Worm (Caenorhabditis elegans) whole organism, mixed stage, embryonic: ENCODE results near the gene nhl-2.

ENCODE experiments used
- M03D4.4 ChIP-seq: sonication (generic microtip); optimal IDR thresholded peaks from 2 replicates; lab custom pipeline; 2017; ENCODE audit warnings: mild to moderate bottlenecking, missing genetic modification characterization, missing compliant biosample characterization
- bed-3 ChIP-seq: fragments of 200-800 bp; sonication (Bioruptor generic); optimal IDR thresholded peaks from 3 replicates; lab custom pipeline; 2018; ENCODE audit warnings: mild to moderate bottlenecking, missing genetic modification characterization, moderate library complexity, missing compliant biosample characterization
- blmp-1 ChIP-seq: fragments of 150-350 bp; optimal IDR thresholded peaks from 2 replicates; lab custom pipeline; 2014; ENCODE audit warnings: missing biosample characterization, missing genetic modification characterization
- ceh-39 ChIP-seq: fragments of 150-350 bp; optimal IDR thresholded peaks from 2 replicates; lab custom pipeline; 2014; ENCODE audit warnings: missing biosample characterization, missing genetic modification characterization
- ceh-43 ChIP-seq: fragments of 200-800 bp; sonication (Bioruptor generic); optimal IDR thresholded peaks from 2 replicates; lab custom pipeline; 2018; ENCODE audit warnings: mild to moderate bottlenecking, missing genetic modification characterization, moderate library complexity, missing compliant biosample characterization
- ces-1 ChIP-seq: fragments of 150-350 bp; optimal IDR thresholded peaks from 2 replicates; lab custom pipeline; 2014; ENCODE audit warnings: missing biosample characterization, missing genetic modification reagents, missing genetic modification characterization
- cnd-1 ChIP-seq: fragments of 200-800 bp; sonication (Bioruptor generic); optimal IDR thresholded peaks from 2 replicates; lab custom pipeline; 2018; ENCODE audit warnings: mild to moderate bottlenecking, missing genetic modification characterization, missing compliant biosample characterization
- drap-1 ChIP-seq: fragments of 200-800 bp; sonication (Bioruptor generic); optimal IDR thresholded peaks from 3 replicates; lab custom pipeline; 2018; ENCODE audit warnings: mild to moderate bottlenecking, missing genetic modification characterization, missing compliant biosample characterization
- elt-1 ChIP-seq: sonication (generic microtip); optimal IDR thresholded peaks from 2 replicates; lab custom pipeline; 2017; ENCODE audit warnings: missing genetic modification characterization, mild to moderate bottlenecking, missing compliant biosample characterization, antibody characterized with exemption, moderate library complexity, borderline replicate concordance; ENCODE audit not compliant: insufficient read depth
- elt-3 ChIP-seq: fragments of 150-350 bp; optimal IDR thresholded peaks from 2 replicates; lab custom pipeline; 2014; ENCODE audit warnings: missing biosample characterization, missing genetic modification characterization
- flh-1 ChIP-seq: fragments of 200-800 bp; sonication (Bioruptor generic); optimal IDR thresholded peaks from 2 replicates; lab custom pipeline; 2018; ENCODE audit warnings: mild to moderate bottlenecking, missing genetic modification characterization, moderate library complexity, missing compliant biosample characterization
- ham-2 ChIP-seq: fragments of 200-800 bp; sonication (Bioruptor generic); optimal IDR thresholded peaks from 2 replicates; lab custom pipeline; 2018; ENCODE audit warnings: mild to moderate bottlenecking, missing genetic modification characterization, missing compliant biosample characterization
- lin-13 ChIP-seq: fragments of 150-350 bp; optimal IDR thresholded peaks from 2 replicates; lab custom pipeline; 2014; ENCODE audit warnings: missing biosample characterization, missing genetic modification characterization
- lin-32 ChIP-seq: fragments of 200-800 bp; sonication (Bioruptor generic); optimal IDR thresholded peaks from 2 replicates; lab custom pipeline; 2018; ENCODE audit warnings: mild to moderate bottlenecking, missing genetic modification characterization, missing compliant biosample characterization
- lsy-2 ChIP-seq: fragments of 150-350 bp; optimal IDR thresholded peaks from 2 replicates; lab custom pipeline; 2014; ENCODE audit warnings: missing biosample characterization, missing genetic modification characterization
- mab-5 ChIP-seq: fragments of 150-350 bp; optimal IDR thresholded peaks from 2 replicates; lab custom pipeline; 2014; ENCODE audit warnings: missing biosample characterization, missing genetic modification characterization
- mep-1 ChIP-seq: fragments of 150-350 bp; optimal IDR thresholded peaks from 2 replicates; lab custom pipeline; 2017; ENCODE audit warnings: missing biosample characterization, missing genetic modification reagents, missing genetic modification characterization, inconsistent platforms
- nhr-2 ChIP-seq: fragments of 150-350 bp; optimal IDR thresholded peaks from 2 replicates; lab custom pipeline; 2014; ENCODE audit warnings: missing biosample characterization, missing genetic modification characterization
- nhr-237 ChIP-seq: fragments of 150-350 bp; optimal IDR thresholded peaks from 2 replicates; lab custom pipeline; 2014; ENCODE audit warnings: missing biosample characterization, missing genetic modification characterization
- nhr-28 ChIP-seq: fragments of 150-350 bp; optimal IDR thresholded peaks from 2 replicates; lab custom pipeline; 2014; ENCODE audit warnings: missing biosample characterization, missing genetic modification characterization
- pha-4 ChIP-seq: fragments of 150-350 bp; optimal IDR thresholded peaks from 2 replicates; lab custom pipeline; 2018; ENCODE audit warnings: missing biosample characterization, missing genetic modification reagents, missing genetic modification characterization
- snpc-4 ChIP-seq: fragments of 150-350 bp; optimal IDR thresholded peaks from 2 replicates; lab custom pipeline; 2014; ENCODE audit warnings: missing biosample characterization, missing genetic modification characterization
- sptf-1 ChIP-seq: sonication (generic microtip); optimal IDR thresholded peaks from 2 replicates; lab custom pipeline; 2017; ENCODE audit warnings: mild to moderate bottlenecking, missing genetic modification characterization, moderate library complexity, missing compliant biosample characterization
- tbx-8 ChIP-seq: fragments of 200-800 bp; sonication (Bioruptor generic); optimal IDR thresholded peaks from 2 replicates; lab custom pipeline; 2018; ENCODE audit warnings: mild to moderate bottlenecking, missing genetic modification characterization, moderate library complexity, missing compliant biosample characterization
- unc-120 ChIP-seq: sonication (generic microtip); optimal IDR thresholded peaks from 2 replicates; lab custom pipeline; 2017; ENCODE audit warnings: missing genetic modification characterization, missing compliant biosample characterization; ENCODE audit not compliant: poor library complexity, severe bottlenecking
- unc-39 ChIP-seq: fragments of 150-350 bp; optimal IDR thresholded peaks from 2 replicates; lab custom pipeline; 2014; ENCODE audit warnings: missing biosample characterization, missing genetic modification characterization
- unc-62 ChIP-seq: fragments of 150-350 bp; optimal IDR thresholded peaks from 2 replicates; lab custom pipeline; 2014; ENCODE audit warnings: missing biosample characterization, missing genetic modification reagents, missing genetic modification characterization
- zip-8 ChIP-seq: fragments of 150-350 bp; optimal IDR thresholded peaks from 2 replicates; lab custom pipeline; 2014; ENCODE audit warnings: missing biosample characterization, missing genetic modification characterization
- ztf-11 ChIP-seq: fragments of 150-350 bp; optimal IDR thresholded peaks from 2 replicates; lab custom pipeline; 2014; ENCODE audit warnings: missing biosample characterization, missing genetic modification characterization

The nhl-2 gene

ce11 chrIII:4917960-4918712, 19.3 kb upstream of the nhl-2 start, which contains the start of gene rpb-8:
Gene rpb-8 (minus strand): TSS chrIII:4918008.
- TF ChIP-seq mep-1 (tag; lab: Kevin White, UChicago) (peak; percentile 55), ceh-39 (tag; lab: Kevin White, UChicago) (no peak), unc-39 (tag; lab: Kevin White, UChicago) (no peak), lsy-2 (peak; percentile 67), lin-13 (tag; lab: Kevin White, UChicago) (no peak), ces-1 (GFP tag; lab: Kevin White, UChicago) (no peak), lin-32 (GFP tag; lab: Kevin White, UChicago) (no peak), unc-120 (tag; lab: Kevin White, UChicago) (peak; percentile 61), flh-1 (GFP tag; lab: Kevin White, UChicago) (no peak), nhr-237 (tag; lab: Kevin White, UChicago) (peak; percentile 13), drap-1 (GFP tag; lab: Kevin White, UChicago) (no peak), elt-1 (no peak)

ce11 chrIII:4917077-4917476, 18.2 kb upstream of the nhl-2 start, which contains the start of gene rars-1:
Gene rars-1 (minus strand): TSS chrIII:4917177.
- TF ChIP-seq lin-13 (tag; lab: Kevin White, UChicago): no peak
- no peak for TF ChIP-seq cnd-1 (tag; lab: Kevin White, UChicago)
- TF ChIP-seq ztf-11 (tag; lab: Kevin White, UChicago): no peak
- no peak for TF ChIP-seq mab-5 (tag; lab: Kevin White, UChicago)
- TF ChIP-seq lsy-2: no peak
- no peak for TF ChIP-seq drap-1 (GFP tag; lab: Kevin White, UChicago)
- TF ChIP-seq ham-2 (GFP tag; lab: Kevin White, UChicago): no peak
- no peak for TF ChIP-seq nhr-28 (tag; lab: Kevin White, UChicago)
- TF ChIP-seq M03D4.4: no peak
- no peak for TF ChIP-seq bed-3

- TF ChIP-seq flh-1 (GFP tag; lab: Kevin White, UChicago): no peak
- TF ChIP-seq ceh-43: no peak
- no peak for TF ChIP-seq tbx-8 (GFP tag; lab: Kevin White, UChicago)
- TF ChIP-seq lsy-2: no peak
- TF ChIP-seq blmp-1: no peak
- TF ChIP-seq, all 35 proteins: peak for 0
Observed at ce11 chrIII:4913736-4914135, 14.9 kb upstream of the nhl-2 start.

ce11 chrIII:4912317-4912716, 13.4 kb upstream of the nhl-2 start, which contains the start of the genes F26F4.9 and cee-1:
Gene F26F4.9 (minus strand): TSS chrIII:4912521.
Gene cee-1 (plus strand): TSS chrIII:4912699.
- no peak for TF ChIP-seq bed-3
- TF ChIP-seq zip-8 (tag; lab: Kevin White, UChicago): no peak
- no peak for TF ChIP-seq blmp-1
- no peak for TF ChIP-seq tbx-8 (GFP tag; lab: Kevin White, UChicago)
- TF ChIP-seq sptf-1 (tag; lab: Kevin White, UChicago): peak; percentile 17
- TF ChIP-seq nhr-237 (tag; lab: Kevin White, UChicago): no peak
- TF ChIP-seq nhr-2 (tag; lab: Kevin White, UChicago): no peak
- TF ChIP-seq lin-13 (tag; lab: Kevin White, UChicago): no peak
- no peak for TF ChIP-seq ham-2 (GFP tag; lab: Kevin White, UChicago)
- TF ChIP-seq ces-1 (GFP tag; lab: Kevin White, UChicago): peak; percentile 37

- TF ChIP-seq elt-3 (tag; lab: Kevin White, UChicago): no peak
- TF ChIP-seq ham-2 (GFP tag; lab: Kevin White, UChicago): no peak
- TF ChIP-seq mep-1 (tag; lab: Kevin White, UChicago): no peak
- TF ChIP-seq nhr-237 (tag; lab: Kevin White, UChicago): no peak
- TF ChIP-seq flh-1 (GFP tag; lab: Kevin White, UChicago): no peak
- no peak for TF ChIP-seq sptf-1 (tag; lab: Kevin White, UChicago)
- no peak for TF ChIP-seq snpc-4 (tag; lab: Kevin White, UChicago)
- no peak for TF ChIP-seq pha-4 (tag; lab: Kevin White, UChicago)
- TF ChIP-seq M03D4.4: no peak
- TF ChIP-seq unc-62 (GFP tag; lab: Kevin White, UChicago): no peak
- TF ChIP-seq nhr-2 (tag; lab: Kevin White, UChicago): no peak
- no peak for TF ChIP-seq cnd-1 (tag; lab: Kevin White, UChicago)
Observed at ce11 chrIII:4910956-4911355, 12.1 kb upstream of the nhl-2 start, which contains the start of gene F26F4.2. Gene F26F4.2 (plus strand): TSS chrIII:4911256.
